Worm (Caenorhabditis elegans) whole organism, L3 larva: ENCODE data around the gene C30G4.4.
"Not testable (repeated sequence)": the region's sequence is repeated elsewhere in the genome, so short reads cannot be mapped to it uniquely, and the experiment has no call there.

ENCODE experiments used
- R02D3.7 ChIP-seq: fragments of 150-350 bp; optimal IDR thresholded peaks from 2 replicates; lab custom pipeline; 2014; ENCODE audit warnings: missing biosample characterization, missing genetic modification characterization
- ZK546.5 ChIP-seq: sonication (generic microtip); optimal IDR thresholded peaks from 2 replicates; lab custom pipeline; 2017; ENCODE audit warnings: missing biosample characterization, missing genetic modification characterization
- aly-2 ChIP-seq: fragments of 150-350 bp; optimal IDR thresholded peaks from 2 replicates; lab custom pipeline; 2014; ENCODE audit warnings: missing biosample characterization, missing genetic modification characterization
- ceh-16 ChIP-seq: sonication (generic microtip); optimal IDR thresholded peaks from 2 replicates; lab custom pipeline; 2017; ENCODE audit warnings: missing biosample characterization, missing genetic modification characterization
- ceh-28 ChIP-seq: fragments of 150-350 bp; optimal IDR thresholded peaks from 2 replicates; lab custom pipeline; 2014; ENCODE audit warnings: missing biosample characterization, missing genetic modification reagents, missing genetic modification characterization
- ceh-9 ChIP-seq: sonication (generic microtip); optimal IDR thresholded peaks from 2 replicates; lab custom pipeline; 2018; ENCODE audit warnings: missing biosample characterization, missing genetic modification characterization
- daf-12 ChIP-seq: fragments of 150-350 bp; optimal IDR thresholded peaks from 2 replicates; lab custom pipeline; 2014; ENCODE audit warnings: missing biosample characterization, missing genetic modification reagents, missing genetic modification characterization
- egl-5 ChIP-seq: fragments of 150-350 bp; optimal IDR thresholded peaks from 2 replicates; lab custom pipeline; 2017; ENCODE audit warnings: missing biosample characterization, missing genetic modification reagents, missing genetic modification characterization, inconsistent platforms
- elt-1 ChIP-seq: fragments of 150-350 bp; optimal IDR thresholded peaks from 2 replicates; lab custom pipeline; 2014; ENCODE audit warnings: missing biosample characterization, missing genetic modification characterization
- elt-2 ChIP-seq: sonication (generic microtip); optimal IDR thresholded peaks from 2 replicates; lab custom pipeline; 2016; ENCODE audit warnings: missing genetic modification reagents, mild to moderate bottlenecking, missing genetic modification characterization, missing compliant biosample characterization
- fos-1 ChIP-seq: fragments of 150-350 bp; optimal IDR thresholded peaks from 2 replicates; lab custom pipeline; 2014; ENCODE audit warnings: missing biosample characterization, missing genetic modification characterization
- hmg-11 ChIP-seq: sonication (generic microtip); optimal IDR thresholded peaks from 2 replicates; lab custom pipeline; 2016; ENCODE audit warnings: missing genetic modification characterization, missing compliant biosample characterization
- jun-1 ChIP-seq: fragments of 150-350 bp; optimal IDR thresholded peaks from 2 replicates; lab custom pipeline; 2014; ENCODE audit warnings: missing biosample characterization, missing genetic modification reagents, missing genetic modification characterization
- lin-15B ChIP-seq: fragments of 150-350 bp; optimal IDR thresholded peaks from 2 replicates; lab custom pipeline; 2014; ENCODE audit warnings: missing biosample characterization, missing genetic modification characterization
- lin-39 ChIP-seq: fragments of 150-350 bp; optimal IDR thresholded peaks from 2 replicates; lab custom pipeline; 2018; ENCODE audit warnings: missing biosample characterization, missing genetic modification reagents, missing genetic modification characterization
- lsy-12 ChIP-seq: sonication (generic microtip); optimal IDR thresholded peaks from 2 replicates; lab custom pipeline; 2016; ENCODE audit warnings: mild to moderate bottlenecking, missing genetic modification characterization, missing compliant biosample characterization
- mdl-1 ChIP-seq: fragments of 150-350 bp; optimal IDR thresholded peaks from 2 replicates; lab custom pipeline; 2014; ENCODE audit warnings: missing biosample characterization, missing genetic modification characterization
- mml-1 ChIP-seq: fragments of 150-350 bp; sonication (generic microtip); optimal IDR thresholded peaks from 3 replicates; lab custom pipeline; 2014; ENCODE audit warnings: missing biosample characterization, missing genetic modification characterization
- nfya-1 ChIP-seq: sonication (generic microtip); optimal IDR thresholded peaks from 2 replicates; lab custom pipeline; 2017; ENCODE audit warnings: missing genetic modification characterization, mild to moderate bottlenecking, missing compliant biosample characterization, antibody characterized with exemption, moderate library complexity; ENCODE audit not compliant: insufficient read depth
- nhr-11 ChIP-seq: fragments of 150-350 bp; optimal IDR thresholded peaks from 2 replicates; lab custom pipeline; 2014; ENCODE audit warnings: missing biosample characterization, missing genetic modification characterization
- nhr-23 ChIP-seq: fragments of 150-350 bp; optimal IDR thresholded peaks from 2 replicates; lab custom pipeline; 2014; ENCODE audit warnings: missing biosample characterization, missing genetic modification reagents, missing genetic modification characterization
- nhr-237 ChIP-seq: fragments of 150-350 bp; optimal IDR thresholded peaks from 2 replicates; lab custom pipeline; 2014; ENCODE audit warnings: missing biosample characterization, missing genetic modification characterization
- nhr-28 ChIP-seq: fragments of 150-350 bp; optimal IDR thresholded peaks from 2 replicates; lab custom pipeline; 2014; ENCODE audit warnings: missing biosample characterization, missing genetic modification characterization
- nhr-43 ChIP-seq: sonication (generic microtip); optimal IDR thresholded peaks from 2 replicates; lab custom pipeline; 2016; ENCODE audit warnings: mild to moderate bottlenecking, missing genetic modification characterization, missing compliant biosample characterization; ENCODE audit not compliant: poor library complexity, severe bottlenecking
- nhr-67 ChIP-seq: fragments of 150-350 bp; optimal IDR thresholded peaks from 2 replicates; lab custom pipeline; 2014; ENCODE audit warnings: missing biosample characterization, missing genetic modification characterization
- nhr-76 ChIP-seq: fragments of 150-350 bp; sonication (generic microtip); optimal IDR thresholded peaks from 5 replicates; lab custom pipeline; 2014; ENCODE audit warnings: missing biosample characterization, missing genetic modification characterization
- pha-4 ChIP-seq: fragments of 150-350 bp; optimal IDR thresholded peaks from 2 replicates; lab custom pipeline; 2014; ENCODE audit warnings: missing biosample characterization, missing genetic modification reagents, missing genetic modification characterization
- pqm-1 ChIP-seq: fragments of 150-350 bp; optimal IDR thresholded peaks from 2 replicates; lab custom pipeline; 2017; ENCODE audit warnings: missing biosample characterization, missing genetic modification characterization, inconsistent platforms
- sea-2 ChIP-seq: fragments of 150-350 bp; sonication (generic microtip); optimal IDR thresholded peaks from 4 replicates; lab custom pipeline; 2014; ENCODE audit warnings: missing biosample characterization, missing genetic modification reagents, missing genetic modification characterization
- skn-1 ChIP-seq: fragments of 150-350 bp; optimal IDR thresholded peaks from 2 replicates; lab custom pipeline; 2014; ENCODE audit warnings: missing biosample characterization, missing genetic modification characterization
- tbx-2 ChIP-seq: sonication (generic microtip); optimal IDR thresholded peaks from 2 replicates; lab custom pipeline; 2016; ENCODE audit warnings: mild to moderate bottlenecking, missing genetic modification characterization, missing compliant biosample characterization
- unc-39 ChIP-seq: sonication (generic microtip); optimal IDR thresholded peaks from 4 replicates; lab custom pipeline; 2017; ENCODE audit warnings: missing biosample characterization, missing genetic modification characterization
- unc-62 ChIP-seq: fragments of 150-350 bp; sonication (generic microtip); optimal IDR thresholded peaks from 4 replicates; lab custom pipeline; 2014; ENCODE audit warnings: missing biosample characterization, missing genetic modification reagents, missing genetic modification characterization
- zag-1 ChIP-seq: fragments of 150-350 bp; optimal IDR thresholded peaks from 2 replicates; lab custom pipeline; 2014; ENCODE audit warnings: missing biosample characterization, missing genetic modification characterization
- ztf-11 ChIP-seq: fragments of 150-350 bp; optimal IDR thresholded peaks from 2 replicates; lab custom pipeline; 2014; ENCODE audit warnings: missing biosample characterization, missing genetic modification characterization
- ztf-4 ChIP-seq: fragments of 150-350 bp; optimal IDR thresholded peaks from 2 replicates; lab custom pipeline; 2014; ENCODE audit warnings: missing biosample characterization, missing genetic modification characterization

C30G4.4 gene

ce11 chrX:17072088-17072487 lies at the start of gene C30G4.4:
Gene C30G4.4, minus strand, starts transcription at chrX:17072188.
- TF ChIP-seq nhr-67 (tag; lab: Kevin White, UChicago) (no peak), jun-1 (tag; lab: Kevin White, UChicago) (no peak)

ce11 chrX:17117359-17117758 lies 45.4 kb upstream of the C30G4.4 start, which contains the start of gene K09E3.2:
Gene K09E3.2, plus strand, starts transcription at chrX:17117659.
- TF ChIP-seq pqm-1 (tag; lab: Kevin White, UChicago); nhr-76 (tag; lab: Kevin White, UChicago); lin-15B: not testable (repeated sequence)

DNA sequence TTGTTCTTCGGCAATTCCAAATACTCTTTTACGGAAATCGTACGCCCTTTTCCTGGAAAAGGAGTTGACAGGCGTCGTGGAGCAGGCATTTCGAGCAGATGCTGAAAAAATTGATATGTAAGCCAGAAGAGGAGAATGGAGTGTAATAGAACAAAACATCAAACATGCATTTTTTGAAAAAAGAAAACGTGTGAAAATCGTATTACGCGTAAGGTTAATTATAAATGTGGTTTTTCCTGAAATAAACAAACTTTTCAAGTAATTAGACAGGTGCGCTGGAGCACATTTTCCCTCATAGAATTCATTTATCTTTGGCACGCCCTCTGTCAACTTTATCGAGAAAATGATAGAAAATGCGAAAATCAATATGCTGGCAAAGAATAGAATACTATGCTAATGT lies 43.1 kb upstream of the C30G4.4 start, which contains the start of gene lido-6:
lido-6 (minus strand) TSS at position 101 of the 400 bp plus-strand sequence.
- TF ChIP-seq ZK546.5 (tag; lab: Kevin White, UChicago) (no peak), skn-1 (tag; lab: Kevin White, UChicago) (no peak), ceh-28 (tag; lab: Kevin White, UChicago) (no peak), tbx-2 (no peak), pha-4 (tag; lab: Kevin White, UChicago) (no peak), ztf-11 (tag; lab: Kevin White, UChicago) (no peak), lin-15B (no peak), jun-1 (tag; lab: Kevin White, UChicago) (no peak), mdl-1 (tag; lab: Kevin White, UChicago) (no peak), nhr-43 (tag; lab: Kevin White, UChicago) (no peak), lsy-12 (tag; lab: Kevin White, UChicago) (no peak), unc-62 (GFP tag; lab: Kevin White, UChicago) (no peak), R02D3.7 (tag; lab: Kevin White, UChicago) (no peak), hmg-11 (no peak), nhr-28 (tag; lab: Kevin White, UChicago) (no peak), nfya-1 (tag; lab: Kevin White, UChicago) (no peak), mml-1 (no peak)

ce11 chrX:17110555-17110954 lies 38.6 kb upstream of the C30G4.4 start, which contains the start of gene lido-5:
Gene lido-5, minus strand, starts transcription at chrX:17110655.
- no peak for TF ChIP-seq ceh-16 (tag; lab: Kevin White, UChicago)
- no peak for TF ChIP-seq lin-15B
- no peak for TF ChIP-seq ztf-4
- no peak for TF ChIP-seq nhr-11 (tag; lab: Kevin White, UChicago)
- no peak for TF ChIP-seq unc-39 (tag; lab: Kevin White, UChicago)
- TF ChIP-seq pqm-1 (tag; lab: Kevin White, UChicago), result no peak
- no peak for TF ChIP-seq elt-2 (tag; lab: Kevin White, UChicago)
- no peak for TF ChIP-seq fos-1 (tag; lab: Kevin White, UChicago)
- no peak for TF ChIP-seq unc-62 (GFP tag; lab: Kevin White, UChicago)
- no peak for TF ChIP-seq mml-1
- TF ChIP-seq elt-1 (tag; lab: Kevin White, UChicago), result no peak
- TF ChIP-seq aly-2, result no peak

DNA sequence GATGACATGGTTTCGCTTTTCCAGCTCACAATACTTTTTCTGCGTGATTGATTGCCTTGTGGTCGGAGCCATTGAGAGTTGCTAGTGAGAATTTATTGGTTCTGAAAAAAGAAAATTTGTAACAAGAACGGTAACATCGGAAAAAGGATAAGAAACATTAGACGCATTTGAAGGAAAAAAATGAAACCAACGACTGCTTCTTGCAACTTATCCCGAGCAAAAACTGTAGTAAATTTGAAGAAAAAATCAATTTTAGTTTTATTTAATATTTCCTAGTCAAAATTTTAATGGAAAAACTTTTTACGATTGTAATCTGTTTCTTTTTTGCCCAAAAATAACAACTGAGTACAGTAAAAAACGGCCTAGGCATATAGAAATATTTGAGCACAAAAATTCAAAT lies 35.7 kb upstream of the C30G4.4 start, which contains the start of gene lido-4:
lido-4 (minus strand) TSS at position 101 of the 400 bp plus-strand sequence.
- TF ChIP-seq sea-2 (GFP tag; lab: Kevin White, UChicago), result no peak
- TF ChIP-seq lin-39, result no peak
- TF ChIP-seq jun-1 (tag; lab: Kevin White, UChicago), result no peak
- TF ChIP-seq ceh-9, result no peak
- TF ChIP-seq fos-1 (tag; lab: Kevin White, UChicago), result no peak
- TF ChIP-seq nhr-237 (tag; lab: Kevin White, UChicago), result no peak
- TF ChIP-seq daf-12 (tag; lab: Kevin White, UChicago), result no peak
- no peak for TF ChIP-seq unc-62 (GFP tag; lab: Kevin White, UChicago)
- no peak for TF ChIP-seq nhr-23 (tag; lab: Kevin White, UChicago)
- TF ChIP-seq unc-39 (tag; lab: Kevin White, UChicago), result no peak
- no peak for TF ChIP-seq mdl-1 (tag; lab: Kevin White, UChicago)
- TF ChIP-seq elt-1 (tag; lab: Kevin White, UChicago), result no peak
- no peak for TF ChIP-seq zag-1 (tag; lab: Kevin White, UChicago)
- TF ChIP-seq skn-1 (tag; lab: Kevin White, UChicago), result no peak
- no peak for TF ChIP-seq ceh-16 (tag; lab: Kevin White, UChicago)
- no peak for TF ChIP-seq pqm-1 (tag; lab: Kevin White, UChicago)
- no peak for TF ChIP-seq egl-5 (tag; lab: Kevin White, UChicago)
- no peak for TF ChIP-seq mml-1
